Fruit fly (Drosophila melanogaster) whole organism, pupa: ENCODE data around the gene dsd.

ENCODE experiments used
- CG10348 ChIP-seq: fragments of 200-800 bp; sonication (Bioruptor generic); IDR thresholded peaks from 2 replicates; pipeline ENCODE4 v1.3.6; 2022; ENCODE audit warnings: missing biosample characterization, missing genetic modification characterization
- CG15710 ChIP-seq: fragments of 200-800 bp; sonication (Bioruptor generic); optimal IDR thresholded peaks from 2 replicates; lab custom pipeline; 2018; ENCODE audit warnings: missing biosample characterization, mild to moderate bottlenecking, missing genetic modification characterization, moderate library complexity
- CG8159 ChIP-seq: fragments of 200-800 bp; sonication (Bioruptor generic); optimal IDR thresholded peaks from 3 replicates; lab custom pipeline; 2018; ENCODE audit warnings: missing biosample characterization, mild to moderate bottlenecking, missing genetic modification characterization, moderate library complexity
- CG9948 ChIP-seq: fragments of 200-800 bp; sonication (Bioruptor generic); optimal IDR thresholded peaks from 2 replicates; lab custom pipeline; 2018; ENCODE audit warnings: missing biosample characterization, mild to moderate bottlenecking, missing genetic modification characterization, moderate library complexity
- Pif1A ChIP-seq: fragments of 200-800 bp; sonication (Bioruptor generic); optimal IDR thresholded peaks from 3 replicates; lab custom pipeline; 2016; ENCODE audit warnings: missing biosample characterization, missing genetic modification characterization
- Pif1B ChIP-seq: fragments of 200-800 bp; sonication (Bioruptor generic); optimal IDR thresholded peaks from 3 replicates; lab custom pipeline; 2016; ENCODE audit warnings: missing biosample characterization, missing genetic modification characterization
- Snoo ChIP-seq: fragments of 200-800 bp; sonication (Bioruptor generic); optimal IDR thresholded peaks from 3 replicates; lab custom pipeline; 2017; ENCODE audit warnings: missing biosample characterization, mild to moderate bottlenecking, missing genetic modification characterization, inconsistent platforms
- fd96Ca ChIP-seq: fragments of 200-800 bp; sonication (Bioruptor generic); IDR thresholded peaks from 3 replicates; pipeline ENCODE4 v1.3.6; 2022; ENCODE audit warnings: missing biosample characterization, missing genetic modification characterization

DNA sequence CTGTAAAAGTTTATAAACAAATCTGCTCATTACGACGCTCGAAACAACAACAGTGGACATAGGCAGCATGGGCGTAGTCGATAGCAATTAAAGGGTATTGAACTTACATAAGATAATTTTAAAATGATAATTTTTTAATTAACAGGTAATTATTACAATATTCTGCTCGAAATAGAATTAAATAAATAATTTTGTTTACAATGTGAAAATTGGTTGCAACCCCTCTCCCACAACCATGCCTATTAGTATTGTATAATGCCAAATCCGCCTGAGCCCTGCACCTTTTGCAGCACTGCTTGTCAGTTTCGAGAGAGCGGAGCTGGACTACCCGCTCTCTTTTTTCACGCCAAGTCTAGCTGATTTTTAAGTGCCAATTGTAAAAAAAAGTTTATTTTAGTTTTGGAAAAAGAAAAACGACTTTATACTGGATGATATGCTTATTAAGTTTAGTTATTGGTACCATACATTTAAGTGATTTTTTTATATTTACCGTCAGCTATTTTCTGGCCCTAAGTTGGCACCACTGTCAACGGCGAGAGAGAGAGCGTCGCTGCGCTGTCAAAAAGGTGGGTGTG lies 28.9 kb upstream of the dsd start, which contains the start of the genes CG5611 and Mtl:
- TF ChIP-seq CG15710 (tag; lab: Kevin White, UChicago), result peak; percentile 100
- peak; percentile 99 for TF ChIP-seq Pif1A (GFP tag; lab: Kevin White, UChicago)
- TF ChIP-seq CG9948, result peak; percentile 100
- peak; percentile 99 for TF ChIP-seq fd96Ca (GFP tag; lab: Robert Waterston, UW)
- TF ChIP-seq CG8159 (tag; lab: Kevin White, UChicago), result peak; percentile 100
- TF ChIP-seq Snoo (tag; lab: Kevin White, UChicago), result peak; percentile 99
- peak; percentile 99 for TF ChIP-seq Pif1B (GFP tag; lab: Kevin White, UChicago)
- TF ChIP-seq CG10348 (GFP tag; lab: Robert Waterston, UW), result peak; percentile 99
